Fruit fly (Drosophila melanogaster): ENCODE data around the gene Dref.

The Dref gene

DNA sequence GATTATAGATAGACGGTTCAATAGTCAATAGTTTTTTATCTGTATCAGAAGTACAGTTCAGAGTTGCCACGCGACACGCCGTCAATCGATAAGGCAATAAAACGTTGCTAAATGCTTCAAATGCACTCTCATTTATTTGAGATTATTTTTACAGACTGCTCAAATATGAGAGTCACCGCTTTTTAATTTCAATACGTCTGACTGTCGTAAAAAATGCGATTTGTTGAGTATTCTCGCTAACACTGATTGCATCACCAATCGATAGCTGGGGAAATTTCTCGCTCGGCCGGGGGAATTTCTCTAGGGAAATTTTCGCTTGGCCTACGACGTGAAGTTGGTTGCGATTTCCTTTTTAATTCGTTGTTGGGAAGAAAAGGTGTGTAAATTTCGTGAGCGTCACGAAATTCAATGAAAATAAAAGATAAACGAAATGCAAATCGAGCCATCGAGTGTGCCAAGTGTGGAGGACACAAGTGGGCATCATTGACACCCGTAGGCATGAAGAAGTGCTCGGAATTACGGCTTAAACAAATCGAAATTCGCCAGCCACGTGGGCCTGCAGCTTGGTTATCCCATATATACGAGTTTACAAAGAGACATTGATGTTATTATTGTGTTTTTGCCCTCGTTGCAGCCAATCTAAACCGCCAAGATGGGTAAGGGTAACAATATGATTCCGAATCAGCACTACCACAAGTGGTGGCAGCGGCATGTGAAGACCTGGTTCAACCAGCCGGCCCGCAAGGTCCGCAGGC is at the start of gene Dref, which contains the start of gene RpL13 (continued):
- TF ChIP-seq CG14050 (GFP tag; IDR thresholded peaks at IDR 0.05) (peak; percentile 69), dimm (GFP tag; IDR thresholded peaks at IDR 0.05) (no peak; the same call in 1 of the 2 replicates), trem (tag; optimal IDR thresholded peaks at IDR 0.05) (peak; percentile 85), Nf-YA (GFP tag; IDR thresholded peaks at IDR 0.05) (peak; percentile 72), ash1 (GFP tag; optimal IDR thresholded peaks at IDR 0.05) (peak; percentile 95), Trl (optimal IDR thresholded peaks at IDR 0.05) (no peak), Trl (GFP tag; optimal IDR thresholded peaks at IDR 0.05) (peak; percentile 90), CG7963 (GFP tag; IDR thresholded peaks at IDR 0.05; ENCODE audit: partially characterized antibody) (peak; percentile 66; the same call in 1 of the 3 replicates), pum (GFP tag; optimal IDR thresholded peaks at IDR 0.05) (peak; percentile 67), E2f2 (GFP tag; IDR thresholded peaks at IDR 0.05) (peak; percentile 84), Dip3 (GFP tag; optimal IDR thresholded peaks at IDR 0.05) (peak; percentile 80), Ets65A (GFP tag) (peak; percentile 97), gfzf (GFP tag; optimal IDR thresholded peaks at IDR 0.05) (peak; percentile 47), CG10431 (GFP tag; optimal IDR thresholded peaks at IDR 0.05) (peak; percentile 94), ems (GFP tag; optimal IDR thresholded peaks at IDR 0.05) (peak; percentile 79), vfl (GFP tag; optimal IDR thresholded peaks at IDR 0.05) (peak; percentile 65), pan (optimal IDR thresholded peaks at IDR 0.05) (no peak), pan (GFP tag; optimal IDR thresholded peaks at IDR 0.05 in 1 of 2, IDR thresholded peaks at IDR 0.05 in 1 of 2) (peak in 1 of 2 experiments; percentile 75), CG9797 (GFP tag; optimal IDR thresholded peaks at IDR 0.05) (peak; percentile 65), CG16779 (GFP tag; IDR thresholded peaks at IDR 0.05) (peak; percentile 59), CG32767 (GFP tag; IDR thresholded peaks at IDR 0.05) (peak; percentile 76), fd64A (GFP tag; optimal IDR thresholded peaks at IDR 0.05) (peak; percentile 94), Vsx1 (GFP tag; optimal IDR thresholded peaks at IDR 0.05) (peak; percentile 93), Hmx (GFP tag; optimal IDR thresholded peaks at IDR 0.05) (peak; percentile 55), usp (GFP tag; optimal IDR thresholded peaks at IDR 0.05) (no peak), lmd (GFP tag; IDR thresholded peaks at IDR 0.05) (peak; percentile 59; the same call in 1 of the 2 replicates), lilli (GFP tag; optimal IDR thresholded peaks at IDR 0.05) (peak; percentile 87), br (optimal IDR thresholded peaks at IDR 0.05) (no peak), tio (GFP tag; optimal IDR thresholded peaks at IDR 0.05) (no peak), croc (GFP tag; conservative IDR thresholded peaks at IDR 0.05) (peak; percentile 20; the same call in 1 of the 3 replicates), tx (GFP tag; optimal IDR thresholded peaks at IDR 0.05) (peak; percentile 77), stwl (tag; optimal IDR thresholded peaks at IDR 0.05) (peak; percentile 76), CG4730 (GFP tag; IDR thresholded peaks at IDR 0.05) (no peak; the same call in 1 of the 2 replicates), Asciz (GFP tag; optimal IDR thresholded peaks at IDR 0.05) (peak; percentile 92), org-1 (GFP tag; optimal IDR thresholded peaks at IDR 0.05) (peak; percentile 91), Ssrp (tag; optimal IDR thresholded peaks at IDR 0.05) (peak; percentile 56), CG2202 (tag; optimal IDR thresholded peaks at IDR 0.05) (peak; percentile 79), seq (GFP tag; IDR thresholded peaks at IDR 0.05) (peak; percentile 77), CG12299 (tag; optimal IDR thresholded peaks at IDR 0.05) (peak; percentile 91), Atf6 (GFP tag; IDR thresholded peaks at IDR 0.05) (peak; percentile 84), CG18599 (GFP tag; optimal IDR thresholded peaks at IDR 0.05) (peak; percentile 92), CG33213 (GFP tag; optimal IDR thresholded peaks at IDR 0.05) (peak; percentile 92), CG10321 (GFP tag; IDR thresholded peaks at IDR 0.05) (peak; percentile 63), CG3838 (GFP tag; optimal IDR thresholded peaks at IDR 0.05) (peak; percentile 71), CG15601 (tag; optimal IDR thresholded peaks at IDR 0.05) (peak; percentile 90), CG18764 (GFP tag; optimal IDR thresholded peaks at IDR 0.05) (peak; percentile 68), Fer2 (tag; optimal IDR thresholded peaks at IDR 0.05) (peak; percentile 86), CG10274 (GFP tag; optimal IDR thresholded peaks at IDR 0.05) (peak; percentile 78)

Measured in whole organism, embryonic.